Worm (Caenorhabditis elegans) whole organism, L1 larva: Measurements from ENCODE around the gene B0524.3.

Source experiments
- C04F5.9 ChIP-seq: sonication (generic microtip); optimal IDR thresholded peaks from 2 replicates; lab custom pipeline; 2016; ENCODE audit warnings: missing genetic modification characterization, missing compliant biosample characterization
- C16A3.4 ChIP-seq: fragments of 150-350 bp; optimal IDR thresholded peaks from 2 replicates; lab custom pipeline; 2014; ENCODE audit warnings: missing biosample characterization, missing genetic modification characterization
- C34B4.2 ChIP-seq: sonication (generic microtip); optimal IDR thresholded peaks from 2 replicates; lab custom pipeline; 2017; ENCODE audit warnings: mild to moderate bottlenecking, missing genetic modification characterization, missing compliant biosample characterization
- F16B12.6 ChIP-seq: fragments of 150-350 bp; optimal IDR thresholded peaks from 2 replicates; lab custom pipeline; 2014; ENCODE audit warnings: missing biosample characterization, missing genetic modification characterization
- Y116A8C.19 ChIP-seq: sonication (generic microtip); optimal IDR thresholded peaks from 2 replicates; lab custom pipeline; 2016; ENCODE audit warnings: missing compliant biosample characterization, missing genetic modification characterization, borderline replicate concordance
- aha-1 ChIP-seq: fragments of 150-350 bp; optimal IDR thresholded peaks from 2 replicates; lab custom pipeline; 2014; ENCODE audit warnings: missing biosample characterization, missing genetic modification characterization
- ama-1 ChIP-seq: fragments of 150-350 bp; optimal IDR thresholded peaks from 2 replicates; lab custom pipeline; 2014
- blmp-1 ChIP-seq: fragments of 150-350 bp; optimal IDR thresholded peaks from 2 replicates; lab custom pipeline; 2014; ENCODE audit warnings: missing biosample characterization, missing genetic modification characterization
- ceh-63 ChIP-seq: fragments of 200-800 bp; sonication (Bioruptor generic); optimal IDR thresholded peaks from 2 replicates; lab custom pipeline; 2018; ENCODE audit warnings: mild to moderate bottlenecking, missing genetic modification characterization, missing compliant biosample characterization
- ces-1 ChIP-seq: fragments of 150-350 bp; optimal IDR thresholded peaks from 2 replicates; lab custom pipeline; 2014; ENCODE audit warnings: missing biosample characterization, missing genetic modification reagents, missing genetic modification characterization
- dpl-1 ChIP-seq, 3 experiments: fragments of 150-350 bp in 2 of 3; sonication (generic microtip) in 1 of 3; optimal IDR thresholded peaks; 2 replicates each; lab custom pipeline; 2014 to 2017; ENCODE audit warnings: missing biosample characterization in 3 of 3, missing genetic modification characterization in 3 of 3, missing genetic modification reagents in 3 of 3
- dsc-1 ChIP-seq: sonication (generic microtip); optimal IDR thresholded peaks from 2 replicates; lab custom pipeline; 2016; ENCODE audit warnings: mild to moderate bottlenecking, missing genetic modification characterization, missing compliant biosample characterization
- efl-1 ChIP-seq, 4 experiments: fragments of 150-350 bp; optimal IDR thresholded peaks in 3 of 4; peaks in 1 of 4; 1 replicate in 1 of 4; 2 replicates in 3 of 4; lab custom pipeline; 2014; ENCODE audit warnings: missing biosample characterization in 2 of 4, missing genetic modification characterization in 2 of 4, missing genetic modification reagents in 2 of 4
- elt-2 ChIP-seq: sonication (generic microtip); optimal IDR thresholded peaks from 2 replicates; lab custom pipeline; 2016; ENCODE audit warnings: missing genetic modification characterization, mild to moderate bottlenecking, inconsistent platforms, missing compliant biosample characterization, missing genetic modification reagents
- ets-5 ChIP-seq: fragments of 200-800 bp; sonication (Bioruptor generic); IDR thresholded peaks from 2 replicates; pipeline ENCODE4 v1.3.6; 2022; ENCODE audit warnings: missing genetic modification characterization, missing compliant biosample characterization
- fkh-10 ChIP-seq: sonication (generic microtip); optimal IDR thresholded peaks from 2 replicates; lab custom pipeline; 2017; ENCODE audit warnings: missing biosample characterization, missing genetic modification reagents, missing genetic modification characterization
- grh-1 ChIP-seq: fragments of 200-800 bp; sonication (Bioruptor generic); IDR thresholded peaks from 2 replicates; pipeline ENCODE4 v1.3.6; 2022; ENCODE audit warnings: missing genetic modification reagents, missing genetic modification characterization, missing compliant biosample characterization
- hlh-17 ChIP-seq: fragments of 200-800 bp; sonication (Bioruptor generic); optimal IDR thresholded peaks from 2 replicates; lab custom pipeline; 2018; ENCODE audit warnings: missing genetic modification characterization, mild to moderate bottlenecking, missing compliant biosample characterization, moderate library complexity, borderline replicate concordance
- hlh-4 ChIP-seq: sonication (generic microtip); optimal IDR thresholded peaks from 2 replicates; lab custom pipeline; 2016; ENCODE audit warnings: mild to moderate bottlenecking, missing genetic modification characterization, missing compliant biosample characterization
- irx-1 ChIP-seq: sonication (generic microtip); optimal IDR thresholded peaks from 2 replicates; lab custom pipeline; 2016; ENCODE audit warnings: missing genetic modification characterization, missing compliant biosample characterization
- isw-1 ChIP-seq: fragments of 200-800 bp; sonication (Bioruptor generic); IDR thresholded peaks from 2 replicates; pipeline ENCODE4 v1.3.6; 2022; ENCODE audit warnings: missing genetic modification characterization, missing compliant biosample characterization
- jun-1 ChIP-seq: fragments of 150-350 bp; optimal IDR thresholded peaks from 2 replicates; lab custom pipeline; 2014; ENCODE audit warnings: missing biosample characterization, missing genetic modification reagents, missing genetic modification characterization
- lin-13 ChIP-seq: fragments of 150-350 bp; optimal IDR thresholded peaks from 2 replicates; lab custom pipeline; 2014; ENCODE audit warnings: missing biosample characterization, missing genetic modification reagents, missing genetic modification characterization
- lin-15B ChIP-seq: fragments of 150-350 bp; sonication (generic microtip); optimal IDR thresholded peaks from 3 replicates; lab custom pipeline; 2014; ENCODE audit warnings: missing biosample characterization, missing genetic modification characterization
- lin-35 ChIP-seq, 2 experiments: fragments of 150-350 bp; optimal IDR thresholded peaks; 2 replicates each; lab custom pipeline; 2014; ENCODE audit warnings: missing biosample characterization in 2 of 2, missing genetic modification characterization in 2 of 2, missing genetic modification reagents in 2 of 2
- lin-39 ChIP-seq: fragments of 150-350 bp; optimal IDR thresholded peaks from 2 replicates; lab custom pipeline; 2014; ENCODE audit warnings: missing biosample characterization, missing genetic modification reagents, missing genetic modification characterization
- lsy-2 ChIP-seq, 2 experiments: fragments of 150-350 bp; optimal IDR thresholded peaks; 2 replicates each; lab custom pipeline; 2014; ENCODE audit warnings: missing biosample characterization in 2 of 2, missing genetic modification characterization in 2 of 2
- mef-2 ChIP-seq: fragments of 150-350 bp; optimal IDR thresholded peaks from 2 replicates; lab custom pipeline; 2014; ENCODE audit warnings: missing biosample characterization, missing genetic modification characterization
- nhr-11 ChIP-seq: fragments of 150-350 bp; optimal IDR thresholded peaks from 2 replicates; lab custom pipeline; 2014; ENCODE audit warnings: missing biosample characterization, missing genetic modification characterization
- nhr-12 ChIP-seq: sonication (generic microtip); optimal IDR thresholded peaks from 2 replicates; lab custom pipeline; 2017; ENCODE audit warnings: missing biosample characterization, missing genetic modification characterization
- nhr-47 ChIP-seq: sonication (generic microtip); optimal IDR thresholded peaks from 2 replicates; lab custom pipeline; 2016; ENCODE audit warnings: mild to moderate bottlenecking, missing genetic modification characterization, moderate library complexity, missing compliant biosample characterization
- nhr-76 ChIP-seq: sonication (generic microtip); optimal IDR thresholded peaks from 2 replicates; lab custom pipeline; 2017; ENCODE audit warnings: missing biosample characterization, missing genetic modification characterization
- nhr-77 ChIP-seq: fragments of 150-350 bp; optimal IDR thresholded peaks from 2 replicates; lab custom pipeline; 2014; ENCODE audit warnings: missing biosample characterization, missing genetic modification characterization
- nhr-84 ChIP-seq: sonication (generic microtip); optimal IDR thresholded peaks from 2 replicates; lab custom pipeline; 2017; ENCODE audit warnings: missing biosample characterization, missing genetic modification characterization
- nhr-85 ChIP-seq: sonication (generic microtip); peaks from one replicate; lab custom pipeline; 2016; ENCODE audit warnings: missing genetic modification characterization, inconsistent platforms, missing compliant biosample characterization
- nhr-90 ChIP-seq: sonication (generic microtip); optimal IDR thresholded peaks from 2 replicates; lab custom pipeline; 2016; ENCODE audit warnings: mild to moderate bottlenecking, missing genetic modification characterization, missing compliant biosample characterization; ENCODE audit not compliant: poor library complexity
- pag-3 ChIP-seq: sonication (generic microtip); optimal IDR thresholded peaks from 2 replicates; lab custom pipeline; 2017; ENCODE audit warnings: missing genetic modification characterization, mild to moderate bottlenecking, missing compliant biosample characterization, antibody characterized with exemption, borderline replicate concordance; ENCODE audit not compliant: insufficient read depth
- pax-3 ChIP-seq: fragments of 200-800 bp; sonication (Bioruptor generic); optimal IDR thresholded peaks from 2 replicates; lab custom pipeline; 2018; ENCODE audit warnings: mild to moderate bottlenecking, missing genetic modification characterization, moderate library complexity, missing compliant biosample characterization
- rnt-1 ChIP-seq: sonication (generic microtip); optimal IDR thresholded peaks from 2 replicates; lab custom pipeline; 2016; ENCODE audit warnings: mild to moderate bottlenecking, missing genetic modification characterization, moderate library complexity, missing compliant biosample characterization
- snpc-4 ChIP-seq: fragments of 150-350 bp; optimal IDR thresholded peaks from 2 replicates; lab custom pipeline; 2014; ENCODE audit warnings: missing biosample characterization, missing genetic modification characterization
- sox-4 ChIP-seq: sonication (generic microtip); optimal IDR thresholded peaks from 2 replicates; lab custom pipeline; 2016; ENCODE audit warnings: missing genetic modification characterization, missing compliant biosample characterization
- sptf-1 ChIP-seq: fragments of 150-350 bp; optimal IDR thresholded peaks from 2 replicates; lab custom pipeline; 2014; ENCODE audit warnings: missing biosample characterization, missing genetic modification characterization
- sup-37 ChIP-seq: fragments of 200-800 bp; sonication (Bioruptor generic); optimal IDR thresholded peaks from 2 replicates; lab custom pipeline; 2018; ENCODE audit warnings: mild to moderate bottlenecking, missing genetic modification characterization, missing compliant biosample characterization
- swsn-7 ChIP-seq: sonication (generic microtip); optimal IDR thresholded peaks from 2 replicates; lab custom pipeline; 2016; ENCODE audit warnings: missing genetic modification characterization, missing compliant biosample characterization
- tbx-2 ChIP-seq: sonication (generic microtip); optimal IDR thresholded peaks from 2 replicates; lab custom pipeline; 2016; ENCODE audit warnings: missing genetic modification characterization, missing compliant biosample characterization
- tlp-1 ChIP-seq: fragments of 150-350 bp; optimal IDR thresholded peaks from 2 replicates; lab custom pipeline; 2014; ENCODE audit warnings: missing biosample characterization, missing genetic modification characterization
- unc-130 ChIP-seq: fragments of 150-350 bp; optimal IDR thresholded peaks from 2 replicates; lab custom pipeline; 2017; ENCODE audit warnings: missing biosample characterization, missing genetic modification characterization, inconsistent platforms
- unc-30 ChIP-seq: sonication (generic microtip); optimal IDR thresholded peaks from 2 replicates; lab custom pipeline; 2017; ENCODE audit warnings: missing biosample characterization, missing genetic modification characterization
- vab-15 ChIP-seq: sonication (generic microtip); optimal IDR thresholded peaks from 2 replicates; lab custom pipeline; 2017; ENCODE audit warnings: missing genotype, mild to moderate bottlenecking, missing genetic modification characterization, missing compliant biosample characterization
- ztf-11 ChIP-seq, 2 experiments: sonication (generic microtip); optimal IDR thresholded peaks; 2 replicates each; lab custom pipeline; 2016 to 2017; ENCODE audit warnings: missing genetic modification characterization in 2 of 2, missing biosample characterization in 1 of 2, missing compliant biosample characterization in 1 of 2
- ztf-4 ChIP-seq: fragments of 150-350 bp; optimal IDR thresholded peaks from 2 replicates; lab custom pipeline; 2014; ENCODE audit warnings: missing biosample characterization, missing genetic modification characterization

The B0524.3 gene

ce11 chrIII:1923419-1924318 is 36.2 kb downstream of the B0524.3 start (continued):
- TF ChIP-seq isw-1 (GFP tag; lab: Robert Waterston, UW): peak; percentile 62
- TF ChIP-seq nhr-77: peak; percentile 89
- TF ChIP-seq nhr-12 (tag; lab: Kevin White, UChicago): no peak
- TF ChIP-seq irx-1 (tag; lab: Kevin White, UChicago): peak; percentile 92
- TF ChIP-seq ceh-63 (GFP tag; lab: Kevin White, UChicago): no peak
- peak; percentile 75 for TF ChIP-seq ztf-4 (tag; lab: Kevin White, UChicago)
- no peak for TF ChIP-seq hlh-17 (GFP tag; lab: Kevin White, UChicago)
- peak; percentile 93 for TF ChIP-seq swsn-7 (tag; lab: Kevin White, UChicago)
- no peak for TF ChIP-seq pag-3 (tag; lab: Kevin White, UChicago)
- TF ChIP-seq sox-4 (tag; lab: Kevin White, UChicago): peak; percentile 84
- TF ChIP-seq grh-1 (GFP tag; lab: Robert Waterston, UW): peak; percentile 92
- no peak for TF ChIP-seq ces-1
- peak; percentile 49 to 82 for TF ChIP-seq lin-35 (GFP tag; optimal IDR thresholded peaks at IDR 0.05; lab: Kevin White, UChicago)
- peak; percentile 91 for TF ChIP-seq nhr-90 (tag; lab: Kevin White, UChicago)
- TF ChIP-seq unc-130 (tag; lab: Kevin White, UChicago): peak; percentile 56
- peak; percentile 59 for TF ChIP-seq snpc-4 (tag; lab: Kevin White, UChicago)
- peak; percentile 96 for TF ChIP-seq nhr-47 (tag; lab: Kevin White, UChicago)
- peak in 1 of 2 experiments; percentile 74 for TF ChIP-seq ztf-11 (tag; optimal IDR thresholded peaks at IDR 0.05; lab: Kevin White, UChicago)
- peak; percentile 67 for TF ChIP-seq sup-37
- peak; percentile 70 for TF ChIP-seq vab-15
- peak; percentile 68 for TF ChIP-seq aha-1 (tag; lab: Kevin White, UChicago)
- TF ChIP-seq nhr-76: no peak
- peak; percentile 94 for TF ChIP-seq rnt-1
- no peak for TF ChIP-seq sptf-1 (tag; lab: Kevin White, UChicago)
- no peak for TF ChIP-seq C34B4.2 (tag; lab: Kevin White, UChicago)
- TF ChIP-seq Y116A8C.19 (tag; lab: Kevin White, UChicago): no peak
- peak; percentile 84 for TF ChIP-seq lin-13 (GFP tag; lab: Kevin White, UChicago)
- no peak for TF ChIP-seq unc-30 (tag; lab: Kevin White, UChicago)
- no peak for TF ChIP-seq tlp-1 (tag; lab: Kevin White, UChicago)
- TF ChIP-seq jun-1 (tag; lab: Kevin White, UChicago): peak; percentile 92
- TF ChIP-seq C16A3.4 (tag; lab: Kevin White, UChicago): peak; percentile 74
- no peak for TF ChIP-seq elt-2 (tag; lab: Kevin White, UChicago)
- TF ChIP-seq blmp-1: peak; percentile 91
- peak; percentile 51 for TF ChIP-seq C04F5.9 (tag; lab: Kevin White, UChicago)
- peak; percentile 100 for TF ChIP-seq nhr-85
- TF ChIP-seq tbx-2 (tag; lab: Kevin White, UChicago): peak; percentile 97
- peak; percentile 31 for TF ChIP-seq F16B12.6 (tag; lab: Kevin White, UChicago)
- peak; percentile 90 for TF ChIP-seq pax-3 (tag; lab: Kevin White, UChicago)
- peak; percentile 96 for TF ChIP-seq dsc-1
- peak; percentile 74 for TF ChIP-seq nhr-11 (tag; lab: Kevin White, UChicago)
- peak; percentile 92 for TF ChIP-seq fkh-10 (GFP tag; lab: Kevin White, UChicago)
- no peak for TF ChIP-seq ets-5 (GFP tag; lab: Robert Waterston, UW)
- peak; percentile 78 for TF ChIP-seq mef-2 (tag; lab: Kevin White, UChicago)
- TF ChIP-seq nhr-84 (tag; lab: Kevin White, UChicago): no peak
- TF ChIP-seq lsy-2 (tag; optimal IDR thresholded peaks at IDR 0.05; lab: Kevin White, UChicago): peak; percentile 87 to 88
- peak; percentile 90 for TF ChIP-seq lin-39 (tag; lab: Kevin White, UChicago)
- TF ChIP-seq ama-1 (lab: Kevin White, UChicago): no peak
- TF ChIP-seq efl-1 (optimal IDR thresholded peaks at IDR 0.05; lab: Kevin White, UChicago): peak; percentile 74 to 84
- TF ChIP-seq efl-1 (GFP tag; optimal IDR thresholded peaks at IDR 0.05 in 1 of 2; lab: Kevin White, UChicago): peak; percentile 48 to 95
- TF ChIP-seq lin-15B (tag; lab: Kevin White, UChicago): peak; percentile 5
- TF ChIP-seq hlh-4 (tag; lab: Kevin White, UChicago): no peak
- peak; percentile 59 to 65 (median 63) for TF ChIP-seq dpl-1 (GFP tag; optimal IDR thresholded peaks at IDR 0.05; lab: Kevin White, UChicago)
